Worm (Caenorhabditis elegans): ENCODE data around the gene str-140.

The str-140 gene

ce11 chrV:8040247-8041084, 27.2 kb downstream of the str-140 start:
- TF ChIP-seq egl-27 (tag; optimal IDR thresholded peaks at IDR 0.05) (peak; percentile 33), dmd-4 (tag; optimal IDR thresholded peaks at IDR 0.05) (no peak), crh-2 (tag; optimal IDR thresholded peaks at IDR 0.05) (no peak), nhr-23 (tag; optimal IDR thresholded peaks at IDR 0.05) (no peak), lsy-2 (tag; optimal IDR thresholded peaks at IDR 0.05) (no peak), sma-9 (GFP tag; optimal IDR thresholded peaks at IDR 0.05) (peak; percentile 79), sma-9 (tag; optimal IDR thresholded peaks at IDR 0.05) (no peak), nhr-25 (tag; optimal IDR thresholded peaks at IDR 0.05) (peak; percentile 43), F13H6.1 (tag; optimal IDR thresholded peaks at IDR 0.05) (no peak), ztf-11 (tag; optimal IDR thresholded peaks at IDR 0.05) (no peak), alr-1 (tag; optimal IDR thresholded peaks at IDR 0.05) (no peak), sma-3 (GFP tag; optimal IDR thresholded peaks at IDR 0.05) (peak; percentile 89), R02D3.7 (tag; optimal IDR thresholded peaks at IDR 0.05) (no peak), gmeb-1 (tag; optimal IDR thresholded peaks at IDR 0.05) (no peak), ceh-16 (tag; optimal IDR thresholded peaks at IDR 0.05) (peak; percentile 64), C34F6.9 (tag; optimal IDR thresholded peaks at IDR 0.05) (no peak), ama-1 (optimal IDR thresholded peaks at IDR 0.05) (peak; percentile 94), ztf-4 (tag; optimal IDR thresholded peaks at IDR 0.05) (no peak), unc-55 (GFP tag; optimal IDR thresholded peaks at IDR 0.05) (no peak), elt-1 (tag; optimal IDR thresholded peaks at IDR 0.05) (no peak), nhr-237 (tag; optimal IDR thresholded peaks at IDR 0.05) (no peak), snpc-4 (tag; optimal IDR thresholded peaks at IDR 0.05) (no peak), sem-4 (tag; optimal IDR thresholded peaks at IDR 0.05) (peak; percentile 1), fos-1 (tag; optimal IDR thresholded peaks at IDR 0.05) (peak; percentile 55), nhr-10 (tag; optimal IDR thresholded peaks at IDR 0.05) (no peak), mbf-1 (tag; optimal IDR thresholded peaks at IDR 0.05) (no peak), Y55F3AM.14 (GFP tag; optimal IDR thresholded peaks at IDR 0.05) (no peak), lin-39 (tag; optimal IDR thresholded peaks at IDR 0.05) (no peak), unc-39 (tag; optimal IDR thresholded peaks at IDR 0.05) (no peak), nhr-6 (tag; optimal IDR thresholded peaks at IDR 0.05) (no peak), elt-3 (tag; optimal IDR thresholded peaks at IDR 0.05) (no peak), nhr-129 (tag; optimal IDR thresholded peaks at IDR 0.05) (no peak), nhr-12 (tag; optimal IDR thresholded peaks at IDR 0.05) (no peak), peb-1 (tag; optimal IDR thresholded peaks at IDR 0.05) (no peak), ztf-1 (GFP tag; conservative IDR thresholded peaks at IDR 0.05) (no peak), ceh-82 (tag; optimal IDR thresholded peaks at IDR 0.05) (no peak), skn-1 (tag; optimal IDR thresholded peaks at IDR 0.05) (no peak), lin-11 (tag; optimal IDR thresholded peaks at IDR 0.05) (no peak), mab-5 (tag; optimal IDR thresholded peaks at IDR 0.05) (no peak), mdl-1 (tag; optimal IDR thresholded peaks at IDR 0.05) (no peak), zag-1 (tag; optimal IDR thresholded peaks at IDR 0.05) (no peak), nhr-11 (tag; optimal IDR thresholded peaks at IDR 0.05) (no peak), blmp-1 (tag; optimal IDR thresholded peaks at IDR 0.05; ENCODE audit: insufficient read depth) (peak; percentile 83), nhr-77 (tag; optimal IDR thresholded peaks at IDR 0.05) (no peak), unc-62 (GFP tag; optimal IDR thresholded peaks at IDR 0.05) (no peak), aly-2 (tag; optimal IDR thresholded peaks at IDR 0.05) (no peak), ZK546.5 (tag; optimal IDR thresholded peaks at IDR 0.05) (no peak), lin-13 (GFP tag; optimal IDR thresholded peaks at IDR 0.05) (no peak), nhr-21 (tag; optimal IDR thresholded peaks at IDR 0.05) (peak; percentile 93)

All from whole organism, L2 larva.